Fruit fly (Drosophila melanogaster) whole organism, embryonic: Measurements from ENCODE around the gene Prp31.

ENCODE experiments used
- ATbp ChIP-seq: fragments of 200-800 bp; sonication (Bioruptor generic); optimal IDR thresholded peaks from 2 replicates; lab custom pipeline; 2017; ENCODE audit warnings: missing biosample characterization, mild to moderate bottlenecking, missing genetic modification characterization, missing genetic modification reagents
- Awh ChIP-seq: fragments of 200-800 bp; sonication (Bioruptor generic); IDR thresholded peaks from 2 replicates; pipeline ENCODE4, ENCODE4 v1.3.6; 2022; ENCODE audit warnings: missing biosample characterization, missing genetic modification characterization
- B-H2 ChIP-seq: fragments of 200-800 bp; sonication (Bioruptor generic); optimal IDR thresholded peaks from 2 replicates; lab custom pipeline; 2018; ENCODE audit warnings: missing biosample characterization, mild to moderate bottlenecking, missing genetic modification characterization
- Bgb ChIP-seq: fragments of 200-800 bp; sonication (Bioruptor generic); IDR thresholded peaks from 2 replicates; pipeline ENCODE4 v1.3.6; 2022; ENCODE audit warnings: missing biosample characterization, missing genetic modification characterization; ENCODE audit not compliant: partially characterized antibody
- C15 ChIP-seq: fragments of 200-800 bp; sonication (Bioruptor generic); IDR thresholded peaks from 3 replicates; pipeline ENCODE4 v1.3.6; 2022; ENCODE audit warnings: missing biosample characterization, missing genetic modification characterization
- CG12104 ChIP-seq: fragments of 200-800 bp; sonication (Bioruptor generic); optimal IDR thresholded peaks from 3 replicates; lab custom pipeline; 2016; ENCODE audit warnings: missing biosample characterization, missing genetic modification characterization
- CG12659 ChIP-seq: fragments of 200-800 bp; sonication (Bioruptor generic); optimal IDR thresholded peaks from 3 replicates; lab custom pipeline; 2017; ENCODE audit warnings: mild to moderate bottlenecking, missing biosample characterization, missing genetic modification reagents, missing genetic modification characterization
- CG13894 ChIP-seq: fragments of 200-800 bp; sonication (Bioruptor generic); optimal IDR thresholded peaks from 3 replicates; lab custom pipeline; 2018; ENCODE audit warnings: missing biosample characterization, mild to moderate bottlenecking, missing genetic modification characterization, moderate library complexity
- CG15073 ChIP-seq: fragments of 200-800 bp; sonication (Bioruptor generic); optimal IDR thresholded peaks from 2 replicates; lab custom pipeline; 2016; ENCODE audit warnings: missing biosample characterization, missing genetic modification characterization
- CG1602 ChIP-seq: fragments of 200-800 bp; sonication (Bioruptor generic); optimal IDR thresholded peaks from 3 replicates; lab custom pipeline; 2016; ENCODE audit warnings: missing biosample characterization, missing genetic modification characterization
- CG2116 ChIP-seq: fragments of 200-800 bp; sonication (Bioruptor generic); optimal IDR thresholded peaks from 3 replicates; lab custom pipeline; 2018; ENCODE audit warnings: missing biosample characterization, mild to moderate bottlenecking, missing genetic modification characterization
- CG30403 ChIP-seq: fragments of 200-800 bp; sonication (Bioruptor generic); optimal IDR thresholded peaks from 3 replicates; lab custom pipeline; 2016; ENCODE audit warnings: missing biosample characterization, missing genetic modification characterization
- CG34422 ChIP-seq: fragments of 200-800 bp; sonication (Bioruptor generic); IDR thresholded peaks from 3 replicates; pipeline ENCODE4 v1.3.6; 2022; ENCODE audit warnings: missing biosample characterization, missing genetic modification characterization
- CG5245 ChIP-seq: fragments of 200-800 bp; sonication (Bioruptor generic); optimal IDR thresholded peaks from 3 replicates; lab custom pipeline; 2016; ENCODE audit warnings: missing biosample characterization, missing genetic modification characterization
- CG5953 ChIP-seq: fragments of 200-800 bp; sonication (Bioruptor generic); IDR thresholded peaks from 2 replicates; pipeline ENCODE4 v1.3.6; 2022; ENCODE audit warnings: missing biosample characterization, missing genetic modification characterization
- CG6654 ChIP-seq: fragments of 200-800 bp; sonication (Bioruptor generic); optimal IDR thresholded peaks from 2 replicates; lab custom pipeline; 2017; ENCODE audit warnings: missing biosample characterization, mild to moderate bottlenecking, missing genetic modification characterization
- CG6683 ChIP-seq: fragments of 200-800 bp; sonication (Bioruptor generic); optimal IDR thresholded peaks from 2 replicates; lab custom pipeline; 2017; ENCODE audit warnings: missing biosample characterization, mild to moderate bottlenecking, missing genetic modification characterization, missing genetic modification reagents
- CG6689 ChIP-seq: fragments of 200-800 bp; sonication (Bioruptor generic); IDR thresholded peaks from 2 replicates; pipeline ENCODE4 v1.3.6; 2022; ENCODE audit warnings: missing biosample characterization, missing genetic modification characterization
- CG6765 ChIP-seq: fragments of 200-800 bp; sonication (Bioruptor generic); optimal IDR thresholded peaks from 3 replicates; lab custom pipeline; 2017; ENCODE audit warnings: missing biosample characterization, mild to moderate bottlenecking, missing genetic modification characterization
- CG7839 ChIP-seq: fragments of 200-800 bp; sonication (Bioruptor generic); optimal IDR thresholded peaks from 3 replicates; lab custom pipeline; 2018; ENCODE audit warnings: missing biosample characterization, mild to moderate bottlenecking, missing genetic modification characterization, moderate library complexity
- CG8281 ChIP-seq: fragments of 200-800 bp; sonication (Bioruptor generic); optimal IDR thresholded peaks from 2 replicates; lab custom pipeline; 2018; ENCODE audit warnings: missing biosample characterization, mild to moderate bottlenecking, missing genetic modification characterization, moderate library complexity
- CG9817 ChIP-seq: fragments of 200-800 bp; sonication (Bioruptor generic); optimal IDR thresholded peaks from 2 replicates; lab custom pipeline; 2018; ENCODE audit warnings: missing biosample characterization, mild to moderate bottlenecking, missing genetic modification characterization, moderate library complexity
- Fer2 ChIP-seq: fragments of 200-800 bp; sonication (Bioruptor generic); optimal IDR thresholded peaks from 2 replicates; lab custom pipeline; 2018; ENCODE audit warnings: missing biosample characterization, mild to moderate bottlenecking, missing genetic modification characterization, moderate library complexity
- Fer3 ChIP-seq: fragments of 200-800 bp; sonication (Bioruptor generic); optimal IDR thresholded peaks from 2 replicates; lab custom pipeline; 2018; ENCODE audit warnings: missing biosample characterization, mild to moderate bottlenecking, missing genetic modification characterization, moderate library complexity
- H15 ChIP-seq: fragments of 200-800 bp; sonication (Bioruptor generic); IDR thresholded peaks from 3 replicates; pipeline ENCODE4 v1.3.6; 2022; ENCODE audit warnings: missing biosample characterization, missing genetic modification characterization
- HLH4C ChIP-seq: fragments of 200-800 bp; sonication (Bioruptor generic); IDR thresholded peaks from 3 replicates; pipeline ENCODE4 v1.3.6; 2022; ENCODE audit warnings: missing biosample characterization, missing genetic modification characterization; ENCODE audit not compliant: partially characterized antibody
- HLH54F ChIP-seq: fragments of 200-800 bp; sonication (Bioruptor generic); optimal IDR thresholded peaks from 3 replicates; lab custom pipeline; 2016; ENCODE audit warnings: missing biosample characterization, missing genetic modification characterization
- Hey ChIP-seq: fragments of 200-800 bp; sonication (Bioruptor generic); optimal IDR thresholded peaks from 3 replicates; lab custom pipeline; 2018; ENCODE audit warnings: missing biosample characterization, mild to moderate bottlenecking, missing genetic modification characterization
- Hsf ChIP-seq: fragments of 200-800 bp; sonication (Bioruptor generic); optimal IDR thresholded peaks from 3 replicates; lab custom pipeline; 2016; ENCODE audit warnings: missing biosample characterization, missing genetic modification characterization
- MBD-R2 ChIP-seq: fragments of 200-800 bp; sonication (Bioruptor generic); IDR thresholded peaks from 2 replicates; pipeline ENCODE4 v1.3.6; 2022; ENCODE audit warnings: missing biosample characterization, missing genetic modification characterization
- MTF-1 ChIP-seq: fragments of 200-800 bp; sonication (Bioruptor generic); optimal IDR thresholded peaks from 2 replicates; lab custom pipeline; 2018; ENCODE audit warnings: missing biosample characterization, mild to moderate bottlenecking, missing genetic modification characterization, borderline replicate concordance
- Sox100B ChIP-seq: fragments of 200-800 bp; sonication (Bioruptor generic); optimal IDR thresholded peaks from 3 replicates; lab custom pipeline; 2018; ENCODE audit warnings: missing biosample characterization, mild to moderate bottlenecking, missing genetic modification characterization
- Stat92E ChIP-seq, 3 experiments: fragments of >200 bp in 2 of 3; fragments of 200-800 bp in 1 of 3; sonication (Bioruptor generic) in 1 of 3; optimal IDR thresholded peaks; 2 replicates each; lab custom pipeline; 2017 to 2019; ENCODE audit warnings: missing biosample characterization in 3 of 3, missing genetic modification characterization in 3 of 3, mild to moderate bottlenecking in 1 of 3, moderate library complexity in 1 of 3
- Taf1 ChIP-seq: fragments of 200-800 bp; sonication (Bioruptor generic); IDR thresholded peaks from 2 replicates; pipeline ENCODE4 v1.3.6; 2022; ENCODE audit warnings: missing biosample characterization, missing genetic modification characterization
- Vsx1 ChIP-seq: fragments of 200-800 bp; sonication (Bioruptor generic); optimal IDR thresholded peaks from 2 replicates; lab custom pipeline; 2017; ENCODE audit warnings: missing biosample characterization, mild to moderate bottlenecking, missing genetic modification characterization, missing genetic modification reagents
- bcd ChIP-seq: fragments of 200-800 bp; sonication (Bioruptor generic); optimal IDR thresholded peaks from 2 replicates; lab custom pipeline; 2017; ENCODE audit warnings: missing biosample characterization, mild to moderate bottlenecking, missing genetic modification characterization
- ci ChIP-seq: fragments of 200-800 bp; sonication (Bioruptor generic); IDR thresholded peaks from 3 replicates; pipeline ENCODE4 v1.3.6; 2022; ENCODE audit warnings: missing biosample characterization, missing genetic modification characterization
- hkb ChIP-seq, 2 experiments: fragments of 200-800 bp in 1 of 2; fragments of >200 bp in 1 of 2; sonication (Bioruptor generic) in 1 of 2; IDR thresholded peaks in 1 of 2; optimal IDR thresholded peaks in 1 of 2; 2 replicates each; pipeline versions ENCODE4 v1.3.6 to Lab custom; 2017 to 2022; ENCODE audit warnings: missing biosample characterization in 1 of 2, missing genetic modification characterization in 1 of 2
- klu ChIP-seq: fragments of 200-800 bp; sonication (Bioruptor generic); IDR thresholded peaks from 2 replicates; pipeline ENCODE4 v1.3.6; 2022; ENCODE audit warnings: missing biosample characterization, missing genetic modification characterization
- knrl ChIP-seq: fragments of 200-800 bp; sonication (Bioruptor generic); IDR thresholded peaks from 3 replicates; pipeline ENCODE4 v1.3.6; 2022; ENCODE audit warnings: missing biosample characterization, missing genetic modification characterization; ENCODE audit not compliant: partially characterized antibody
- mam ChIP-seq: fragments of 200-800 bp; sonication (Bioruptor generic); optimal IDR thresholded peaks from 3 replicates; lab custom pipeline; 2016; ENCODE audit warnings: missing biosample characterization, missing genetic modification characterization
- nerfin-2 ChIP-seq: fragments of 200-800 bp; sonication (Bioruptor generic); IDR thresholded peaks from 2 replicates; pipeline ENCODE4 v1.3.6; 2022; ENCODE audit warnings: missing biosample characterization, missing genetic modification characterization; ENCODE audit not compliant: partially characterized antibody
- p53 ChIP-seq: fragments of 200-800 bp; sonication (Bioruptor generic); optimal IDR thresholded peaks from 2 replicates; lab custom pipeline; 2016; ENCODE audit warnings: missing biosample characterization, missing genetic modification characterization
- pb ChIP-seq: fragments of 200-800 bp; sonication (Bioruptor generic); optimal IDR thresholded peaks from 3 replicates; lab custom pipeline; 2016; ENCODE audit warnings: missing biosample characterization, missing genetic modification characterization
- phol ChIP-seq: fragments of 200-800 bp; sonication (Bioruptor generic); optimal IDR thresholded peaks from 3 replicates; lab custom pipeline; 2018; ENCODE audit warnings: missing biosample characterization, mild to moderate bottlenecking, missing genetic modification characterization, moderate library complexity
- salm ChIP-seq: fragments of 200-800 bp; sonication (Bioruptor generic); optimal IDR thresholded peaks from 2 replicates; lab custom pipeline; 2018; ENCODE audit warnings: missing biosample characterization, mild to moderate bottlenecking, missing genetic modification characterization
- seq ChIP-seq: fragments of 200-800 bp; sonication (Bioruptor generic); IDR thresholded peaks from 2 replicates; pipeline ENCODE4 v1.3.6; 2022; ENCODE audit warnings: missing biosample characterization, missing genetic modification characterization
- sqz ChIP-seq: fragments of 200-800 bp; sonication (Bioruptor generic); optimal IDR thresholded peaks from 3 replicates; lab custom pipeline; 2018; ENCODE audit warnings: missing biosample characterization, mild to moderate bottlenecking, missing genetic modification characterization
- tna ChIP-seq: fragments of 200-800 bp; sonication (Bioruptor generic); IDR thresholded peaks from 2 replicates; pipeline ENCODE4 v1.3.6; 2022; ENCODE audit warnings: missing biosample characterization, missing genetic modification characterization; ENCODE audit not compliant: partially characterized antibody
- tup ChIP-seq: fragments of 200-800 bp; sonication (Bioruptor generic); optimal IDR thresholded peaks from 2 replicates; lab custom pipeline; 2016; ENCODE audit warnings: missing biosample characterization, mild to moderate bottlenecking, missing genetic modification characterization, moderate library complexity

The Prp31 gene

dm6 chr3L:15203097-15203496 is 44.2 kb downstream of the Prp31 start:
- TF ChIP-seq CG12104 (GFP tag; lab: Kevin White, UChicago): no peak
- TF ChIP-seq klu (GFP tag; lab: Robert Waterston, UW): no peak
- TF ChIP-seq seq (GFP tag; lab: Robert Waterston, UW): no peak
- no peak for TF ChIP-seq nerfin-2 (GFP tag; lab: Robert Waterston, UW)
- no peak for TF ChIP-seq CG12659
- TF ChIP-seq bcd: no peak
- 0 out of 2 replicates have a peak, but pooled peaks have one; percentile 4 for TF ChIP-seq CG6689 (GFP tag; lab: Robert Waterston, UW)
- no peak for TF ChIP-seq pb (GFP tag; lab: Kevin White, UChicago)
- TF ChIP-seq CG13894: no peak
- TF ChIP-seq HLH54F (GFP tag; lab: Kevin White, UChicago): no peak
- TF ChIP-seq phol (tag; lab: Kevin White, UChicago): peak; percentile 41
- no peak for TF ChIP-seq Awh (GFP tag; lab: Robert Waterston, UW)
- no peak for TF ChIP-seq CG6683 (GFP tag; lab: Kevin White, UChicago)
- TF ChIP-seq CG6765 (GFP tag; lab: Kevin White, UChicago): no peak
- TF ChIP-seq HLH4C (GFP tag; lab: Robert Waterston, UW): no peak
- no peak for TF ChIP-seq CG8281 (tag; lab: Kevin White, UChicago)
- TF ChIP-seq tna (GFP tag; lab: Robert Waterston, UW): no peak
- TF ChIP-seq p53 (GFP tag; lab: Kevin White, UChicago): no peak
- TF ChIP-seq Hsf: no peak
- TF ChIP-seq CG1602 (GFP tag; lab: Kevin White, UChicago): no peak
- no peak for TF ChIP-seq H15 (GFP tag; lab: Robert Waterston, UW)
- TF ChIP-seq B-H2: no peak
- no peak for TF ChIP-seq tup (GFP tag; lab: Kevin White, UChicago)
- TF ChIP-seq MBD-R2 (GFP tag; lab: Robert Waterston, UW): no peak
- TF ChIP-seq CG7839 (tag; lab: Kevin White, UChicago): peak; percentile 8
- no peak for TF ChIP-seq salm
- TF ChIP-seq Taf1 (GFP tag; lab: Robert Waterston, UW): no peak
- no peak for TF ChIP-seq C15
- no peak for TF ChIP-seq Fer2
- no peak for TF ChIP-seq mam (GFP tag; lab: Kevin White, UChicago)
- TF ChIP-seq Fer3: no peak
- TF ChIP-seq CG30403: peak; percentile 21
- no peak for TF ChIP-seq sqz
- TF ChIP-seq CG6654 (GFP tag; lab: Kevin White, UChicago): no peak
- no peak for TF ChIP-seq MTF-1 (GFP tag; lab: Kevin White, UChicago)
- TF ChIP-seq Hey (tag; lab: Kevin White, UChicago): no peak
- peak; percentile 16 for TF ChIP-seq Sox100B
- no peak for TF ChIP-seq Stat92E (GFP tag; optimal IDR thresholded peaks at IDR 0.05; lab: Kevin White, UChicago)
- TF ChIP-seq CG15073 (GFP tag; lab: Kevin White, UChicago): no peak
- TF ChIP-seq CG34422 (GFP tag; lab: Robert Waterston, UW): no peak
- no peak for TF ChIP-seq knrl
- no peak for TF ChIP-seq CG5953 (GFP tag; lab: Robert Waterston, UW)
- no peak for TF ChIP-seq Bgb
- no peak for TF ChIP-seq CG9817 (tag; lab: Kevin White, UChicago)
- no peak for TF ChIP-seq hkb (optimal IDR thresholded peaks at IDR 0.05; lab: Kevin White, UChicago)
- TF ChIP-seq hkb (GFP tag; IDR thresholded peaks at IDR 0.05; lab: Robert Waterston, UW): no peak
- no peak for TF ChIP-seq CG5245
- TF ChIP-seq CG2116 (GFP tag; lab: Kevin White, UChicago): no peak
- no peak for TF ChIP-seq Vsx1 (GFP tag; lab: Kevin White, UChicago)
- TF ChIP-seq ci (GFP tag; lab: Robert Waterston, UW): no peak
- TF ChIP-seq ATbp (GFP tag; lab: Kevin White, UChicago): no peak
